Fruit fly (Drosophila melanogaster) whole organism, embryonic: ENCODE measurements around the gene CG6441.
A peak's percentile ranks its signal among the peaks of the same experiment; 100 is the strongest.

Experiments used
- CG11456 ChIP-seq: fragments of 200-800 bp; sonication (Bioruptor generic); IDR thresholded peaks from 3 replicates; pipeline ENCODE4 v1.3.6; 2022; ENCODE audit warnings: missing biosample characterization, missing genetic modification characterization
- CG14050 ChIP-seq: fragments of 200-800 bp; sonication (Bioruptor generic); IDR thresholded peaks from 3 replicates; pipeline ENCODE4 v1.3.6; 2022; ENCODE audit warnings: missing biosample characterization, missing genetic modification characterization
- CG15073 ChIP-seq: fragments of 200-800 bp; sonication (Bioruptor generic); optimal IDR thresholded peaks from 2 replicates; lab custom pipeline; 2016; ENCODE audit warnings: missing biosample characterization, missing genetic modification characterization
- CG16779 ChIP-seq: fragments of 200-800 bp; sonication (Bioruptor generic); IDR thresholded peaks from 2 replicates; pipeline ENCODE4 v1.3.6; 2022; ENCODE audit warnings: missing biosample characterization, missing genetic modification characterization
- CG17361 ChIP-seq: fragments of 200-800 bp; sonication (Bioruptor generic); IDR thresholded peaks from 3 replicates; pipeline ENCODE4 v1.3.6; 2022; ENCODE audit warnings: missing biosample characterization, missing genetic modification characterization
- CG18262 ChIP-seq: fragments of 200-800 bp; optimal IDR thresholded peaks from 3 replicates; lab custom pipeline; 2019; ENCODE audit warnings: missing biosample characterization, mild to moderate bottlenecking, missing genetic modification characterization, moderate library complexity
- CG18764 ChIP-seq: fragments of 200-800 bp; sonication (Bioruptor generic); optimal IDR thresholded peaks from 3 replicates; lab custom pipeline; 2016; ENCODE audit warnings: missing biosample characterization, missing genetic modification characterization
- CG2199 ChIP-seq: fragments of 200-800 bp; sonication (Bioruptor generic); IDR thresholded peaks from 3 replicates; pipeline ENCODE4 v1.3.6; 2022; ENCODE audit warnings: missing biosample characterization, missing genetic modification characterization
- CG33213 ChIP-seq: fragments of 200-800 bp; sonication (Bioruptor generic); optimal IDR thresholded peaks from 3 replicates; lab custom pipeline; 2016; ENCODE audit warnings: missing biosample characterization, missing genetic modification characterization
- CG34422 ChIP-seq: fragments of 200-800 bp; sonication (Bioruptor generic); IDR thresholded peaks from 3 replicates; pipeline ENCODE4 v1.3.6; 2022; ENCODE audit warnings: missing biosample characterization, missing genetic modification characterization
- CG3847 ChIP-seq: fragments of 200-800 bp; sonication (Bioruptor generic); IDR thresholded peaks from 2 replicates; pipeline ENCODE4 v1.3.6; 2022; ENCODE audit warnings: missing biosample characterization, missing genetic modification characterization
- CG4617 ChIP-seq: fragments of 200-800 bp; sonication (Bioruptor generic); optimal IDR thresholded peaks from 3 replicates; lab custom pipeline; 2016; ENCODE audit warnings: missing biosample characterization, missing genetic modification characterization, borderline replicate concordance
- CG4854 ChIP-seq: fragments of 200-800 bp; sonication (Bioruptor generic); optimal IDR thresholded peaks from 2 replicates; lab custom pipeline; 2016; ENCODE audit warnings: missing biosample characterization, missing genetic modification characterization, inconsistent platforms
- CG6654 ChIP-seq: fragments of 200-800 bp; sonication (Bioruptor generic); optimal IDR thresholded peaks from 2 replicates; lab custom pipeline; 2017; ENCODE audit warnings: missing biosample characterization, mild to moderate bottlenecking, missing genetic modification characterization
- CG8089 ChIP-seq: fragments of 200-800 bp; sonication (Bioruptor generic); optimal IDR thresholded peaks from 3 replicates; lab custom pipeline; 2016; ENCODE audit warnings: missing biosample characterization, missing genetic modification characterization
- CG8290 ChIP-seq, 3 experiments: fragments of 200-800 bp; sonication (Bioruptor generic); optimal IDR thresholded peaks; 2 replicates each; lab custom pipeline; 2016 to 2019; ENCODE audit warnings: missing biosample characterization in 3 of 3, missing genetic modification characterization in 3 of 3, mild to moderate bottlenecking in 2 of 3, moderate library complexity in 1 of 3
- CHES-1-like ChIP-seq: fragments of 200-800 bp; sonication (Bioruptor generic); optimal IDR thresholded peaks from 2 replicates; lab custom pipeline; 2016; ENCODE audit warnings: missing biosample characterization, missing genetic modification characterization
- D19A ChIP-seq: fragments of 200-800 bp; optimal IDR thresholded peaks from 3 replicates; lab custom pipeline; 2019; ENCODE audit warnings: missing biosample characterization, mild to moderate bottlenecking, missing genetic modification characterization, moderate library complexity
- Dbx ChIP-seq: fragments of 200-800 bp; sonication (Bioruptor generic); IDR thresholded peaks from 3 replicates; pipeline ENCODE4 v1.3.6; 2022; ENCODE audit warnings: missing biosample characterization, missing genetic modification characterization
- Lpt ChIP-seq: fragments of >200 bp; optimal IDR thresholded peaks from 2 replicates; lab custom pipeline; 2018; ENCODE audit warnings: missing biosample characterization, missing genetic modification characterization
- MTF-1 ChIP-seq: fragments of 200-800 bp; sonication (Bioruptor generic); optimal IDR thresholded peaks from 2 replicates; lab custom pipeline; 2018; ENCODE audit warnings: missing biosample characterization, mild to moderate bottlenecking, missing genetic modification characterization, borderline replicate concordance
- Med ChIP-seq: fragments of 200-800 bp; sonication (Bioruptor generic); peaks from one replicate; lab custom pipeline; 2016; ENCODE audit warnings: missing biosample characterization, missing genetic modification characterization, mild to moderate bottlenecking, inconsistent platforms, moderate library complexity
- Ptx1 ChIP-seq: fragments of 200-800 bp; sonication (Bioruptor generic); IDR thresholded peaks from 2 replicates; pipeline ENCODE4 v1.3.6; 2022; ENCODE audit warnings: missing biosample characterization, missing genetic modification characterization
- Rx ChIP-seq: fragments of 200-800 bp; sonication (Bioruptor generic); IDR thresholded peaks from 2 replicates; pipeline ENCODE4 v1.3.6; 2022; ENCODE audit warnings: missing biosample characterization, missing genetic modification characterization
- Side ChIP-seq: fragments of 200-800 bp; sonication (Bioruptor generic); optimal IDR thresholded peaks from 2 replicates; lab custom pipeline; 2016; ENCODE audit warnings: missing biosample characterization, missing genetic modification characterization
- Taf1 ChIP-seq: fragments of 200-800 bp; sonication (Bioruptor generic); IDR thresholded peaks from 2 replicates; pipeline ENCODE4 v1.3.6; 2022; ENCODE audit warnings: missing biosample characterization, missing genetic modification characterization
- cad ChIP-seq: fragments of >200 bp; optimal IDR thresholded peaks from 2 replicates; lab custom pipeline; 2017; ENCODE audit warnings: missing biosample characterization, missing genetic modification characterization
- cg ChIP-seq: fragments of 200-800 bp; sonication (Bioruptor generic); optimal IDR thresholded peaks from 3 replicates; lab custom pipeline; 2019; ENCODE audit warnings: missing biosample characterization, mild to moderate bottlenecking, missing genetic modification characterization, moderate library complexity
- crol ChIP-seq: fragments of 200-800 bp; sonication (Bioruptor generic); IDR thresholded peaks from 2 replicates; pipeline ENCODE4 v1.3.6; 2022; ENCODE audit warnings: missing biosample characterization, missing genetic modification characterization
- dm ChIP-seq: fragments of 200-800 bp; sonication (Bioruptor generic); optimal IDR thresholded peaks from 3 replicates; lab custom pipeline; 2016; ENCODE audit warnings: missing biosample characterization, missing genetic modification characterization
- dmrt99B ChIP-seq: fragments of 200-800 bp; sonication (Bioruptor generic); optimal IDR thresholded peaks from 2 replicates; lab custom pipeline; 2018; ENCODE audit warnings: missing biosample characterization, mild to moderate bottlenecking, missing genetic modification characterization, moderate library complexity
- fu2 ChIP-seq: fragments of 200-800 bp; sonication (Bioruptor generic); optimal IDR thresholded peaks from 2 replicates; lab custom pipeline; 2016; ENCODE audit warnings: missing biosample characterization, missing genetic modification characterization
- hbn ChIP-seq: fragments of 200-800 bp; sonication (Bioruptor generic); IDR thresholded peaks from 2 replicates; pipeline ENCODE4 v1.3.6; 2022; ENCODE audit warnings: missing biosample characterization, missing genetic modification characterization; ENCODE audit not compliant: partially characterized antibody
- ken ChIP-seq: fragments of 200-800 bp; sonication (Bioruptor generic); IDR thresholded peaks from 3 replicates; pipeline ENCODE4 v1.3.6; 2022; ENCODE audit warnings: missing biosample characterization, missing genetic modification characterization
- lab ChIP-seq: fragments of 200-800 bp; sonication (Bioruptor generic); optimal IDR thresholded peaks from 3 replicates; lab custom pipeline; 2017; ENCODE audit warnings: missing biosample characterization, missing genetic modification characterization, mild to moderate bottlenecking, moderate library complexity, missing genetic modification reagents
- slbo ChIP-seq: fragments of 200-800 bp; sonication (Bioruptor generic); IDR thresholded peaks from 2 replicates; pipeline ENCODE4 v1.3.6; 2022; ENCODE audit warnings: missing biosample characterization, missing genetic modification characterization
- vnd ChIP-seq: fragments of 200-800 bp; sonication (Bioruptor generic); IDR thresholded peaks from 3 replicates; pipeline ENCODE4 v1.3.6; 2022; ENCODE audit warnings: missing biosample characterization, missing genetic modification characterization; ENCODE audit not compliant: partially characterized antibody
- vvl ChIP-seq: fragments of 200-800 bp; sonication (Bioruptor generic); IDR thresholded peaks from 2 replicates; pipeline ENCODE4 v1.3.6; 2022; ENCODE audit warnings: missing biosample characterization, missing genetic modification characterization
- zen2 ChIP-seq: fragments of 200-800 bp; sonication (Bioruptor generic); IDR thresholded peaks from 3 replicates; pipeline ENCODE4 v1.3.6; 2022; ENCODE audit warnings: missing biosample characterization, missing genetic modification characterization; ENCODE audit not compliant: partially characterized antibody
- zf30C ChIP-seq: fragments of 200-800 bp; sonication (Bioruptor generic); optimal IDR thresholded peaks from 3 replicates; lab custom pipeline; 2018; ENCODE audit warnings: missing biosample characterization, mild to moderate bottlenecking, missing genetic modification characterization

The CG6441 gene

dm6 chr2L:7505976-7506375 is 31.5 kb downstream of the CG6441 start (continued):
- TF ChIP-seq dmrt99B (tag; lab: Kevin White, UChicago): peak; percentile 22
- no peak for TF ChIP-seq CG33213
- no peak for TF ChIP-seq CG3847
- TF ChIP-seq zen2 (GFP tag; lab: Robert Waterston, UW): no peak

dm6 chr2L:7507447-7507846 is 32.9 kb downstream of the CG6441 start:
- TF ChIP-seq CG16779 (GFP tag; lab: Robert Waterston, UW) (no peak), CG4854 (no peak), CG18764 (no peak), CG4617 (GFP tag; lab: Kevin White, UChicago) (no peak), slbo (no peak), vnd (GFP tag; lab: Robert Waterston, UW) (no peak), MTF-1 (GFP tag; lab: Kevin White, UChicago) (no peak), crol (GFP tag; lab: Robert Waterston, UW) (peak; percentile 33; the same call in 1 of the 2 replicates), CG2199 (GFP tag; lab: Robert Waterston, UW) (peak; percentile 90; the same call in 1 of the 3 replicates), CG14050 (GFP tag; lab: Robert Waterston, UW) (no peak), cg (GFP tag; lab: Kevin White, UChicago) (no peak), CG34422 (GFP tag; lab: Robert Waterston, UW) (no peak), fu2 (GFP tag; lab: Kevin White, UChicago) (no peak), CHES-1-like (GFP tag; lab: Kevin White, UChicago) (no peak), Lpt (GFP tag; lab: Kevin White, UChicago) (no peak), CG8089 (no peak), Med (GFP tag; lab: Kevin White, UChicago) (peak; percentile 27), D19A (tag; lab: Kevin White, UChicago) (no peak), lab (GFP tag; lab: Kevin White, UChicago) (no peak), CG6654 (GFP tag; lab: Kevin White, UChicago) (peak; percentile 91), Ptx1 (GFP tag; lab: Robert Waterston, UW) (no peak), CG8290 (GFP tag; optimal IDR thresholded peaks at IDR 0.05; lab: Kevin White, UChicago) (no peak), CG8290 (tag; optimal IDR thresholded peaks at IDR 0.05; lab: Kevin White, UChicago) (no peak), Dbx (GFP tag; lab: Robert Waterston, UW) (no peak), dm (GFP tag; lab: Kevin White, UChicago) (no peak), CG18262 (tag; lab: Kevin White, UChicago) (no peak), CG11456 (GFP tag; lab: Robert Waterston, UW) (no peak), CG15073 (no peak)
- TF ChIP-seq, all 482 proteins: peak for 4

- peak; percentile 67; the same call in 2 of the 3 replicates for TF ChIP-seq CG17361 (GFP tag; lab: Robert Waterston, UW)
- no peak for TF ChIP-seq Side (GFP tag; lab: Kevin White, UChicago)
- no peak for TF ChIP-seq Taf1 (GFP tag; lab: Robert Waterston, UW)
Observed at dm6 chr2L:7508463-7508862, 34.0 kb downstream of the CG6441 start.

dm6 chr2L:7508867-7509266 is 34.4 kb downstream of the CG6441 start:
- TF ChIP-seq CG6654 (GFP tag; lab: Kevin White, UChicago) (peak; percentile 93), Rx (GFP tag; lab: Robert Waterston, UW) (no peak), zf30C (GFP tag; lab: Kevin White, UChicago) (peak; percentile 16), ken (0 out of 3 replicates have a peak, but pooled peaks have one; percentile 20), hbn (GFP tag; lab: Robert Waterston, UW) (no peak), vvl (GFP tag; lab: Robert Waterston, UW) (peak; percentile 33; the same call in 1 of the 2 replicates), cad (peak; percentile 10)
